Worm (Caenorhabditis elegans) whole organism, L4 larva: Measurements from ENCODE around the gene F56C9.10.

Source experiments
- D1046.2 ChIP-seq: fragments of 200-800 bp; sonication (Bioruptor generic); IDR thresholded peaks from 2 replicates; pipeline ENCODE4 v1.3.6; 2022; ENCODE audit warnings: missing genetic modification characterization, missing compliant biosample characterization
- F37D6.2 ChIP-seq: sonication (generic microtip); optimal IDR thresholded peaks from 2 replicates; lab custom pipeline; 2016; ENCODE audit warnings: mild to moderate bottlenecking, missing genetic modification characterization, missing compliant biosample characterization
- F44E2.7 ChIP-seq: fragments of 200-800 bp; sonication (Bioruptor generic); IDR thresholded peaks from 2 replicates; pipeline ENCODE4 v2.1.2; 2022; ENCODE audit warnings: missing genetic modification characterization, missing compliant biosample characterization
- F49E8.2 ChIP-seq: sonication (generic microtip); optimal IDR thresholded peaks from 2 replicates; lab custom pipeline; 2016; ENCODE audit warnings: missing compliant biosample characterization, mild to moderate bottlenecking, missing genetic modification characterization, borderline replicate concordance
- Y105C5A.15 ChIP-seq: fragments of 200-800 bp; sonication (Bioruptor generic); IDR thresholded peaks from 2 replicates; pipeline ENCODE4 v1.3.6; 2022; ENCODE audit warnings: missing genetic modification characterization, missing compliant biosample characterization
- Y48G9A.11 ChIP-seq: fragments of 200-800 bp; sonication (Bioruptor generic); IDR thresholded peaks from 2 replicates; pipeline ENCODE4 v1.3.6; 2022; ENCODE audit warnings: missing genetic modification reagents, missing genetic modification characterization, missing compliant biosample characterization
- Y5F2A.4 ChIP-seq: fragments of 200-800 bp; sonication (Bioruptor generic); optimal IDR thresholded peaks from 2 replicates; lab custom pipeline; 2018; ENCODE audit warnings: mild to moderate bottlenecking, missing genetic modification characterization, missing compliant biosample characterization
- aha-1 ChIP-seq: fragments of 150-350 bp; peaks from one replicate; lab custom pipeline; 2014; ENCODE audit warnings: missing biosample characterization, missing genetic modification characterization
- attf-4 ChIP-seq: sonication (generic microtip); optimal IDR thresholded peaks from 3 replicates; lab custom pipeline; 2017; ENCODE audit warnings: missing biosample characterization, missing genetic modification characterization
- ceh-82 ChIP-seq: sonication (generic microtip); optimal IDR thresholded peaks from 2 replicates; lab custom pipeline; 2017; ENCODE audit warnings: missing biosample characterization, missing genetic modification characterization
- ctbp-1 ChIP-seq: fragments of 200-800 bp; sonication (Bioruptor generic); IDR thresholded peaks from 2 replicates; pipeline ENCODE4 v1.3.6; 2022; ENCODE audit warnings: missing genetic modification reagents, missing genetic modification characterization, missing compliant biosample characterization
- daf-12 ChIP-seq: fragments of 150-350 bp; optimal IDR thresholded peaks from 2 replicates; lab custom pipeline; 2014; ENCODE audit warnings: missing biosample characterization, missing genetic modification reagents, missing genetic modification characterization
- daf-16 ChIP-seq, 3 experiments: sonication (generic microtip); optimal IDR thresholded peaks; 2 replicates each; lab custom pipeline; 2016 to 2017; ENCODE audit warnings: missing genetic modification characterization in 3 of 3, missing genetic modification reagents in 3 of 3, mild to moderate bottlenecking in 2 of 3, missing compliant biosample characterization in 2 of 3, missing biosample characterization in 1 of 3, moderate library complexity in 1 of 3
- daf-19 ChIP-seq: fragments of 200-800 bp; sonication (Bioruptor generic); conservative IDR thresholded peaks from 2 replicates; pipeline ENCODE4 v1.3.6; 2022; ENCODE audit warnings: missing genetic modification characterization, missing compliant biosample characterization
- dmd-9 ChIP-seq: fragments of 200-800 bp; sonication (Bioruptor generic); IDR thresholded peaks from 2 replicates; pipeline ENCODE4 v1.3.6; 2022; ENCODE audit warnings: missing genetic modification reagents, missing genetic modification characterization, missing compliant biosample characterization
- hlh-30 ChIP-seq: sonication (generic microtip); optimal IDR thresholded peaks from 2 replicates; lab custom pipeline; 2017; ENCODE audit warnings: antibody characterized with exemption, mild to moderate bottlenecking, missing genetic modification characterization, missing compliant biosample characterization; ENCODE audit not compliant: insufficient read depth
- lin-15B ChIP-seq: fragments of 150-350 bp; sonication (generic microtip); optimal IDR thresholded peaks from 3 replicates; lab custom pipeline; 2014; ENCODE audit warnings: missing biosample characterization, missing genetic modification characterization
- lsy-2 ChIP-seq, 2 experiments: fragments of 150-350 bp in 1 of 2; sonication (generic microtip) in 1 of 2; optimal IDR thresholded peaks; 2 replicates each; lab custom pipeline; 2014 to 2017; ENCODE audit warnings: missing biosample characterization in 2 of 2, missing genetic modification characterization in 2 of 2
- mdl-1 ChIP-seq, 2 experiments: fragments of 150-350 bp in 1 of 2; sonication (generic microtip) in 1 of 2; optimal IDR thresholded peaks; 2 replicates each; lab custom pipeline; 2014 to 2017; ENCODE audit warnings: missing biosample characterization in 2 of 2, missing genetic modification characterization in 2 of 2
- mdt-29 ChIP-seq: fragments of 200-800 bp; sonication (Bioruptor generic); IDR thresholded peaks from 2 replicates; pipeline ENCODE4 v1.3.6; 2022; ENCODE audit warnings: missing genetic modification reagents, missing genetic modification characterization, missing compliant biosample characterization
- mep-1 ChIP-seq: fragments of 150-350 bp; sonication (generic microtip); optimal IDR thresholded peaks from 3 replicates; lab custom pipeline; 2014; ENCODE audit warnings: missing biosample characterization, missing genetic modification characterization
- mes-2 ChIP-seq: sonication (generic microtip); optimal IDR thresholded peaks from 2 replicates; lab custom pipeline; 2016; ENCODE audit warnings: missing genotype, mild to moderate bottlenecking, missing genetic modification characterization, missing compliant biosample characterization; ENCODE audit not compliant: poor library complexity, severe bottlenecking
- mxl-3 ChIP-seq: fragments of 200-800 bp; sonication (Bioruptor generic); optimal IDR thresholded peaks from 2 replicates; lab custom pipeline; 2018; ENCODE audit warnings: mild to moderate bottlenecking, missing genetic modification characterization, missing compliant biosample characterization
- nhr-25 ChIP-seq: sonication (generic microtip); optimal IDR thresholded peaks from 2 replicates; lab custom pipeline; 2017; ENCODE audit warnings: missing genetic modification characterization, mild to moderate bottlenecking, missing compliant biosample characterization, antibody characterized with exemption, moderate library complexity, borderline replicate concordance; ENCODE audit not compliant: insufficient read depth
- nhr-28 ChIP-seq: fragments of 150-350 bp; optimal IDR thresholded peaks from 2 replicates; lab custom pipeline; 2014; ENCODE audit warnings: missing biosample characterization, missing genetic modification characterization
- nhr-41 ChIP-seq: fragments of 200-800 bp; sonication (Bioruptor generic); IDR thresholded peaks from 2 replicates; pipeline ENCODE4 v1.3.6; 2022; ENCODE audit warnings: missing genetic modification reagents, missing genetic modification characterization, missing compliant biosample characterization
- nhr-77 ChIP-seq: fragments of 150-350 bp; optimal IDR thresholded peaks from 2 replicates; lab custom pipeline; 2014; ENCODE audit warnings: missing biosample characterization, missing genetic modification characterization
- pqm-1 ChIP-seq: sonication (generic microtip); optimal IDR thresholded peaks from 2 replicates; lab custom pipeline; 2017; ENCODE audit warnings: missing biosample characterization, missing genetic modification characterization
- rbr-2 ChIP-seq: sonication (generic microtip); optimal IDR thresholded peaks from 2 replicates; lab custom pipeline; 2016; ENCODE audit warnings: missing genotype, missing genetic modification characterization, missing compliant biosample characterization
- set-16 ChIP-seq: fragments of 200-800 bp; sonication (Bioruptor generic); IDR thresholded peaks from 2 replicates; pipeline ENCODE4 v1.3.6; 2022; ENCODE audit warnings: missing genetic modification reagents, missing genetic modification characterization, missing compliant biosample characterization
- tra-1 ChIP-seq: fragments of 200-800 bp; sonication (Bioruptor generic); IDR thresholded peaks from 2 replicates; pipeline ENCODE4 v1.3.6; 2022; ENCODE audit warnings: missing genetic modification reagents, missing genetic modification characterization, missing compliant biosample characterization
- unc-130 ChIP-seq: sonication (generic microtip); optimal IDR thresholded peaks from 2 replicates; lab custom pipeline; 2016; ENCODE audit warnings: missing genetic modification reagents, missing genetic modification characterization, missing compliant biosample characterization
- unc-62 ChIP-seq, 3 experiments: fragments of 150-350 bp in 1 of 3; sonication (generic microtip); optimal IDR thresholded peaks in 2 of 3; peaks in 1 of 3; 1 replicate in 1 of 3; 2 replicates in 2 of 3; lab custom pipeline; 2014 to 2017; ENCODE audit warnings: missing biosample characterization in 3 of 3, missing genetic modification characterization in 3 of 3, missing genetic modification reagents in 3 of 3, missing genotype in 1 of 3
- zag-1 ChIP-seq: fragments of 150-350 bp; optimal IDR thresholded peaks from 2 replicates; lab custom pipeline; 2014; ENCODE audit warnings: missing biosample characterization, missing genetic modification characterization
- ztf-11 ChIP-seq: fragments of 150-350 bp; optimal IDR thresholded peaks from 2 replicates; lab custom pipeline; 2014; ENCODE audit warnings: missing biosample characterization, missing genetic modification characterization

The F56C9.10 gene

DNA sequence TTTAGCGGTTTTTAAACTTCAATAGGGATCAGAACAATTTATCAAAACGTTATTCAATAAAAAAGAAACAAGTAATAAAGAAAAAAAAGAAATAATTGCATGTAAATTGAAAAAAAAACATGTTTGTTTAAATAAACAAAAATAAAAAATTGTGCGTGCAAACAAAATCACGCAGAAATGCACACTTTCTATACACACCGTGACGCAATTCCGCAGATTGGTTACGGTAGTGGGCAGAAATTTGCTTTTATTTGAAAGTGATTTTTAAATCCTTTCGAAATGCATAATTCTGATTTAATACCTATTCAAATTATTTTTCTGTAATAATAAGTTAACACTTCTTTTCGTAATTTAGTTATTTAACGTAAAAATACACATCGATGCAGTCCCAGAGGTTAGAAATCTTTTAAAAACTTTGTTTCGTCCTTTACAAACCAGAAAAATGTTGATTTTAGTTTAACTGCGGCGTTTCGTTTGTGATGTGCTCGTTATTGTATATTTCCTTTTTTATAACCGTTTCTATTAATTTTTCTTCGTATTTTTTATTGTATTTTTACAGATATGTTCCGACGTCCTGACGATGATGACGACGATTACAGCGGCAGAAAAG, 41.9 kb downstream of the F56C9.10 start, which contains the start of gene cwf-19L2 (continued):
- TF ChIP-seq D1046.2 (GFP tag; lab: Robert Waterston, UW) (no peak), zag-1 (tag; lab: Kevin White, UChicago) (no peak)

DNA sequence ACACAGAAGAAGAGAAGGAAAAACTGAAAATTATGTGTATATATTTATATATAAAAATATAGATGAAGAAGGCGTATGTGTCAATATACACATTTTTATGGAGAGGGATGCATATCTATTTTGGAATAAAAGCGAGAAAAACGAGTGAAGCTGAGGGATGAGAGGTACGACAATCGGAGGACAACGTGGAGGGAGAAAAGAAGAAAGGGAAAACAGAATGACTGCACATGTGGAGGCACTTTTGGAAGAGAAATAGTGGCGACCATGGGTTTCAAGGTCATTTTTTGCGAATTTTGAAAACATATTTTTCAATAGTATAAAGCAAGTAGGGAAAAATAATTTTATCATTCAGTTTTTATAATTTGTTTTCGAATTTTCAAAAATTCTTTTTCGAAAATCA, 42.5 kb downstream of the F56C9.10 start:
- TF ChIP-seq Y5F2A.4 (GFP tag; lab: Kevin White, UChicago) (no peak), lin-15B (tag; lab: Kevin White, UChicago) (no peak), lsy-2 (tag; optimal IDR thresholded peaks at IDR 0.05; lab: Kevin White, UChicago) (peak in 1 of 2 experiments; percentile 49), nhr-25 (tag; lab: Kevin White, UChicago) (no peak), aha-1 (tag; lab: Kevin White, UChicago) (peak; percentile 91), F37D6.2 (tag; lab: Kevin White, UChicago) (no peak), ctbp-1 (no peak), nhr-28 (tag; lab: Kevin White, UChicago) (peak; percentile 38), nhr-77 (no peak), dmd-9 (no peak), mdt-29 (GFP tag; lab: Robert Waterston, UW) (no peak), Y48G9A.11 (GFP tag; lab: Robert Waterston, UW) (no peak), hlh-30 (peak; percentile 76), mdl-1 (tag; optimal IDR thresholded peaks at IDR 0.05; lab: Kevin White, UChicago) (peak in 1 of 2 experiments; percentile 75), daf-19 (GFP tag; lab: Robert Waterston, UW) (no peak), F49E8.2 (tag; lab: Kevin White, UChicago) (no peak), unc-62 (GFP tag; optimal IDR thresholded peaks at IDR 0.05 in 1 of 2; lab: Kevin White, UChicago) (no peak), unc-62 (tag; optimal IDR thresholded peaks at IDR 0.05; lab: Kevin White, UChicago) (no peak), mep-1 (tag; lab: Kevin White, UChicago) (peak; percentile 31), F44E2.7 (no peak), daf-12 (tag; lab: Kevin White, UChicago) (no peak), mxl-3 (GFP tag; lab: Kevin White, UChicago) (peak; percentile 90), nhr-41 (no peak), rbr-2 (tag; lab: Kevin White, UChicago) (no peak), Y105C5A.15 (GFP tag; lab: Robert Waterston, UW) (no peak), daf-16 (GFP tag; optimal IDR thresholded peaks at IDR 0.05; lab: Kevin White, UChicago) (no peak), daf-16 (tag; optimal IDR thresholded peaks at IDR 0.05; lab: Kevin White, UChicago) (no peak), ztf-11 (tag; lab: Kevin White, UChicago) (no peak), unc-130 (GFP tag; lab: Kevin White, UChicago) (no peak), ceh-82 (tag; lab: Kevin White, UChicago) (no peak), pqm-1 (tag; lab: Kevin White, UChicago) (no peak), set-16 (GFP tag; lab: Robert Waterston, UW) (no peak), mes-2 (tag; lab: Kevin White, UChicago) (peak; percentile 8)

DNA sequence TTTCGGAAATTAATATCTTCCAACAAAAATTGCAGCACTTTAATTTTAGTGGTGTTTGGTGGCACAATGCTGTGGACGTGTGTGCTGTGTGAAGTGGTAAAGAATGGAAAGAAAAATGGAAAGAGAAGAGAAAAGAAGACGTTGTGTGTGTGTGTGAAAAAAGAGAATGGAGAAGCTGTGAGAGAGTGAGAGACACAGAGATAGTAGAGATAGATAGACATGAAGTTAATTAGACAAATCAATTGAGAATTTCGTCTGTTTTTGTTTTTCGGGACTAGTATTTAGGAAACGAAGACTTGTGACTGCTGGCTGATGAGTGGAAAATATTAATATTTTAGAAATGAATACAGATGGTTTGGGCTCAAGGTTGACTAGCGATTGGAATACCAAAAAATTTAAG, 43.9 kb downstream of the F56C9.10 start:
- TF ChIP-seq unc-62 (GFP tag; optimal IDR thresholded peaks at IDR 0.05 in 1 of 2; lab: Kevin White, UChicago) (peak in 1 of 2 experiments; percentile 52), unc-62 (tag; optimal IDR thresholded peaks at IDR 0.05; lab: Kevin White, UChicago) (no peak), tra-1 (GFP tag; lab: Robert Waterston, UW) (no peak)
- TF ChIP-seq, all 104 proteins: peak for 1

DNA sequence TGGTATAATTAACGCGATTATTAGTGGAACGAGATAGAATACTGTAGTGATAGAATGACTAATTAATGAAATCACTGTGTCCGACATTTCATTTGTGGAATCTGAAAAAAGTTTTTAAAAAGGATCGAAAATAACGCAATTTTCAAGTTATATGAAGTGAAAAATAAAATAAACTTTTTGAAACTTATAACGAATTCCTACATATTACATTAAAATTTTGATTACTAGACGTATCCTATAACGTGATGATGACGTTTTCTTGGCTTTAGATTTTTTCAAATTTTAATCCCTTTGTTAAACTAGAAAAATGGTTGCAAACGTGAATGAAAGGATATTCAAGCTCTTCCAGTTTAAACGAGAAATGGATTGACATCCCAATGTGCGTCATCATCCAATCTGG, 44.7 kb downstream of the F56C9.10 start, which contains the start of gene algn-11:
algn-11 (minus strand) TSS at position 101 of the 400 bp plus-strand sequence.
- no peak for TF ChIP-seq mep-1 (tag; lab: Kevin White, UChicago)
- no peak for TF ChIP-seq attf-4
